Worm (Caenorhabditis elegans) whole organism, midembryonic: ENCODE data around the gene mtre-1.
A peak's percentile ranks its signal among the peaks of the same experiment; 100 is the strongest.

Experiments
- T22C8.4 ChIP-seq: fragments of 200-800 bp; sonication (Bioruptor generic); IDR thresholded peaks from 2 replicates; pipeline ENCODE4 v1.3.6; 2022; ENCODE audit warnings: missing genetic modification characterization, missing compliant biosample characterization
- cog-1 ChIP-seq: sonication (generic microtip); optimal IDR thresholded peaks from 2 replicates; lab custom pipeline; 2016; ENCODE audit warnings: missing genetic modification characterization, missing compliant biosample characterization
- flt-1 ChIP-seq: fragments of 200-800 bp; sonication (Bioruptor generic); IDR thresholded peaks from 2 replicates; pipeline ENCODE4 v1.3.6; 2022; ENCODE audit warnings: missing genetic modification characterization, missing compliant biosample characterization
- klf-2 ChIP-seq: fragments of 200-800 bp; sonication (Bioruptor generic); conservative IDR thresholded peaks from 2 replicates; pipeline ENCODE4 v1.3.6; 2022; ENCODE audit warnings: missing genetic modification reagents, missing genetic modification characterization, missing compliant biosample characterization
- med-1 ChIP-seq: sonication (generic microtip); optimal IDR thresholded peaks from 2 replicates; lab custom pipeline; 2017; ENCODE audit warnings: missing genetic modification characterization, mild to moderate bottlenecking, missing compliant biosample characterization, antibody characterized with exemption, missing genetic modification reagents; ENCODE audit not compliant: insufficient read depth
- ref-1 ChIP-seq: fragments of 200-800 bp; sonication (Bioruptor generic); conservative IDR thresholded peaks from 2 replicates; pipeline ENCODE4 v1.3.6; 2022; ENCODE audit warnings: missing genetic modification reagents, missing genetic modification characterization, missing compliant biosample characterization
- tab-1 ChIP-seq: fragments of 200-800 bp; sonication (Bioruptor generic); IDR thresholded peaks from 2 replicates; pipeline ENCODE4 v1.3.6; 2022; ENCODE audit warnings: missing genetic modification characterization, missing compliant biosample characterization
- ztf-23 ChIP-seq: fragments of 200-800 bp; sonication (Bioruptor generic); IDR thresholded peaks from 2 replicates; pipeline ENCODE4 v1.3.6; 2022; ENCODE audit warnings: missing genetic modification reagents, missing genetic modification characterization, missing compliant biosample characterization
- ztf-29 ChIP-seq: fragments of 200-800 bp; sonication (Bioruptor generic); IDR thresholded peaks from 2 replicates; pipeline ENCODE4 v1.3.6; 2022; ENCODE audit warnings: missing genetic modification reagents, missing genetic modification characterization, missing compliant biosample characterization

The mtre-1 gene

DNA sequence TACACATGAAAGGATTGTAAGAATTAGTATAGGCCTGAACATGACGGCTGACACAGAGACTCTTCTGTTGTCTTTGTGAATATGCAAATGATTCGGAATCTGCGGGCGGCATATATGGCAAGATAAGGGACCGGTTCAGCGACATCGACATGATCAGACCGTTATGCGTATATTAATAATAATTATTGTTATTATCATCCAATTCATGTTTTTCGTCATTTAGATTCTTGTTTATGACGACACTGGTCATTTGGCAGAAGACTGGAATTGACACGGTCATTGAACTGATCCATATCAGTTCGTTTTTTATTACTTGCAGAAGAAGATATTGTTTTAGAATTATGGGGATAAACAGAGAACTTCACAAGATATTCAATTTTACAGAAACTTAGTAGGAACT, at the start of gene mtre-1:
mtre-1 (minus strand) TSS at position 101 of the 400 bp plus-strand sequence.
- TF ChIP-seq T22C8.4 (no peak), cog-1 (tag; lab: Kevin White, UChicago) (no peak), ztf-29 (GFP tag; lab: Robert Waterston, UW) (no peak), flt-1 (GFP tag; lab: Robert Waterston, UW) (no peak), tab-1 (GFP tag; lab: Robert Waterston, UW) (no peak), ref-1 (no peak), klf-2 (GFP tag; lab: Robert Waterston, UW) (no peak), med-1 (GFP tag; lab: Kevin White, UChicago) (no peak), ztf-23 (GFP tag; lab: Robert Waterston, UW) (no peak)

DNA sequence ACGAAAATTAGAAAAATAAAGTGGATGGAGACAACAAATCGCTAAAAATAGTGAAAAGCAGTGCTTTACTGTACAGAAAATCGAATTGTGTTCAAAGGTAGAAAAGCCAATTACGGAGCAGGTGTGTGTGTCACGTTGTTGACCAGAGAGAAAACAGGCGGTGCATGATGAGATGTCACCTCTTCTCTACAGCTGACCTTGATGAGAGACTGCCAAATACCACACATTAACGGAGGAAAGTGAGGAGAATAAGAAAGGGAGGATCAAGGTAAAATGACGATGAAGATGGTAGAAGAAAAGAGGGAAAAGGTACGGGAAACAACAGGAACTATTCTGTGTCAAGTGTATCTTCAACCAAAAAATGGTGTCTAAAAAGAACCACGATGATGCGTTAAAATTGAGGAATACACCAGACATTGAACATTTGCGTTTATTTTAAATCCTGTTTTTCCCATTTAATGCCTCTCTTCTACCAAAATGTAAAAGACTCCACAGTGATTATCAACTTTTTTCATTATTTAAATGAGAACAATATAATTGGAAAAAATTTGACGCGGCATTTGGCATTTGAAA, 48.9 kb upstream of the mtre-1 start:
- TF ChIP-seq T22C8.4, result no peak

DNA sequence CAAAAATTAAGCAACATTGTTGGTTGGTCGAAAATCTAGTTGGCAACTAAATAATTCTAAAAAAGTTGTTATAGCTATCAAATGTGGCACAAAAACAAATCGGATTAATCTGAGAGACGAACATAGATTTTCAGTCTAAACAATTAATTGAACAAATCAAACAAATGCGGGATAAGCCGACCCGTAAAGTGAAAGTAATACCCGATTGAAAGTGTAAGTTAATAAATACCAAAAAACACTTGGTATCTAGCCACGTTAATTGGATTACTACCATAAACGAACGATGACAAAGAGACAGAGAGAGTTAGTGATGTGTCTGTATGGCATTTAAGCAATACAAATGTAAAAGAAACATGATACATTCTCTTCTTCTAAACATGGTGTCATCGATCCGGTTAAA, 43.5 kb upstream of the mtre-1 start:
- TF ChIP-seq flt-1 (GFP tag; lab: Robert Waterston, UW) (no peak), ztf-23 (GFP tag; lab: Robert Waterston, UW) (no peak), med-1 (GFP tag; lab: Kevin White, UChicago) (no peak), cog-1 (tag; lab: Kevin White, UChicago) (no peak), tab-1 (GFP tag; lab: Robert Waterston, UW) (no peak), ref-1 (no peak)

DNA sequence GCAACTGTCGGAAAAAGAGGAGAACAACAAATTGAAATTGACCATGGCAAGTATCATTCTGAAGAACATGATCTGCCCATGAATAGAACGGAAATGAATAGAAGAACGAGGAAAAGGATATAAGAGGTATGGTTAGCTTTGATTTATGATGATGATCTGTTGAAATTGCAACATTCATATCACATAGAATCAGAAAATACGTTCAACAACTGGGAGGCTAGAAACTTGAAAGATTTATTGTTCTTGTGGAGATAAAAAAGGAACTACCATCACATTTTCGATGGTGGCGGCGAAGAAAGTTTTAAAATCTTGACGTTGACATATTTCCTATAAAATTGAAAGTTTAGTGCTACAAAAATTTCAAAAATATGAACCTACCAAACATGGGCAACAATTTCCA, 42.9 kb upstream of the mtre-1 start:
- TF ChIP-seq med-1 (GFP tag; lab: Kevin White, UChicago), result no peak

DNA sequence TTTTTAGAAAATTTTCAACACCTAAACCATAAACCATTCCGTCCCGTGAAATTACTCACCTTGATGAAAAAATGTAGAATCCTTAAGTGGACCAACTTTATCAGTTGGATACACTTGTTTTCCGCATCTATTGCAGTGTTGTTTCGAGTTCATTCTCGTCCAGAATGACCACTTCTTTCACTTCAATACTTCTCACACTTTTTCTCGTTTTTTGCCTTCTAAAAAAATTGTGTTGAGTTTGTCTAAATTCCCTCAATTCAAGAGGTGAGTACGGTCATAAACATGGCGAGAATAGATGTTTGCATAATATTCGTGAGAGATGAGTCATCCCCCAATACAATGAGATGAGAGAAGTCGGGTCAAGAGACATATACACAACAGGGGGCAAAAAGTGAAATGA, 42.2 kb upstream of the mtre-1 start, which contains the start of gene ltd-1:
ltd-1 (minus strand) TSS at position 218 of the 400 bp plus-strand sequence.
- TF ChIP-seq ztf-23 (GFP tag; lab: Robert Waterston, UW) (no peak), tab-1 (GFP tag; lab: Robert Waterston, UW) (no peak), flt-1 (GFP tag; lab: Robert Waterston, UW) (no peak), ztf-29 (GFP tag; lab: Robert Waterston, UW) (no peak), med-1 (GFP tag; lab: Kevin White, UChicago) (no peak), cog-1 (tag; lab: Kevin White, UChicago) (no peak), klf-2 (GFP tag; lab: Robert Waterston, UW) (no peak), ref-1 (no peak), T22C8.4 (no peak)

DNA sequence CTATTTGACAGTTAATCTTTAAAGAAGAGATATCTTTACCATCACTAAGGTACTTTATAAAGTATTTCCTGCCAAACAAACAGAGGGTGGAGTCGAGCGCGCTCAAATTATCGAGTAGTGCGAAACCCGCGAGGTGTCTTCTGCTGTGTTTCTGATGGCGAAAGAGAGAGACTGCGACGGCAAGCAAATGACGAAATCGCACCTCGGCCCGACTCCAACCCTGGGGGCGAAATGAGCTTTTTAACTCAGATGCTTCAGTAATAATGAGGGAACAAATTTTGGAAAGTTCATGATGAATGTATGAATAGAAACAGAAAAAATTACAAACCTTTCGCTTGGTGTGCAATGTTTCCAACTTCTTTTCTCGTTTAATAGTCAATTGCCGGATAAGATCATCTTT, 41.2 kb upstream of the mtre-1 start:
- TF ChIP-seq ztf-29 (GFP tag; lab: Robert Waterston, UW), result no peak
- no peak for TF ChIP-seq cog-1 (tag; lab: Kevin White, UChicago)
- no peak for TF ChIP-seq ztf-23 (GFP tag; lab: Robert Waterston, UW)
- no peak for TF ChIP-seq tab-1 (GFP tag; lab: Robert Waterston, UW)
- no peak for TF ChIP-seq med-1 (GFP tag; lab: Kevin White, UChicago)
- no peak for TF ChIP-seq ref-1
- no peak for TF ChIP-seq klf-2 (GFP tag; lab: Robert Waterston, UW)
- TF ChIP-seq flt-1 (GFP tag; lab: Robert Waterston, UW), result no peak
- no peak for TF ChIP-seq T22C8.4

DNA sequence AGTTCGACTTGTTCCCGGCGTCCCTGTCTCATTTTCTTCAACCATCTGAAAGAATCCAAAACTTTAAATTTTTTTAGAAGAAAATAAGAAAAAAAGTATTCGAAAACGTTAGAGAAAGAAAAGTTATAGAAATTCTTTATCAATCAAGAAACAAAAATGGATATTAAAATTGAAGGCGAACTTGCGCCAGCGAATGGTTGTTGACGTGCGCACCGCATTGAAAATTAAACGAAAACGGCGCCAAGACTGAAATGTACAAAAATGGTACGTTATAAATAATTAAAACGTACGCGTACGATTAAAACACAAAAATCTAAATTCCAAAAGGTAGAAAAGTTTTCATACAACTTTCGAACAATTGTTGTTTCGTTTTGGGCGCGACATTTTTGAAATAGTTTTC, 36.4 kb upstream of the mtre-1 start, which contains the start of gene K02C4.3:
K02C4.3 (minus strand) TSS at position 51 of the 400 bp plus-strand sequence.
- TF ChIP-seq cog-1 (tag; lab: Kevin White, UChicago) (no peak), flt-1 (GFP tag; lab: Robert Waterston, UW) (no peak), med-1 (GFP tag; lab: Kevin White, UChicago) (no peak), klf-2 (GFP tag; lab: Robert Waterston, UW) (no peak), T22C8.4 (no peak), ref-1 (no peak), ztf-29 (GFP tag; lab: Robert Waterston, UW) (no peak), ztf-23 (GFP tag; lab: Robert Waterston, UW) (no peak)

DNA sequence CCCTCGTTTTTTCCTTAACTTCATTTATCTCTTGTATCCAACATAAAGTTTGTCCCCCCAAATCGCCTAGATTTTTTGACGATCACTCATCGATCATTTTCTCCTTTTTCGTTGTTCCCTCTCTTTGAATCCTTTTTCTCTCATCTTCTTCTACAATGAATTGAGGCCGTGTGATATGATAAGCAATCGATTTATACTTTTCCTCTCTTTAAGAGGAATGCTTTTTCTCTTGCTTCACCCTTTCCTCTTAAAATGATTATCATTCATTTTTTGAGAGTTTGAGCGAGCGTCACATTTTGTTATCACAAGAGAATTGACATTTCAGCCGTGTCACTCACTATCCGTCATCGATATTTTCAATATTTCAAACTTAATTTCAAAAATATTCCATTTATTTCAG, 27.7 kb upstream of the mtre-1 start, which contains the start of gene K02C4.5:
K02C4.5 (plus strand) TSS at position 395 of the 400 bp plus-strand sequence.
- TF ChIP-seq flt-1 (GFP tag; lab: Robert Waterston, UW) (no peak), klf-2 (GFP tag; lab: Robert Waterston, UW) (no peak), med-1 (GFP tag; lab: Kevin White, UChicago) (no peak), ztf-23 (GFP tag; lab: Robert Waterston, UW) (no peak)

DNA sequence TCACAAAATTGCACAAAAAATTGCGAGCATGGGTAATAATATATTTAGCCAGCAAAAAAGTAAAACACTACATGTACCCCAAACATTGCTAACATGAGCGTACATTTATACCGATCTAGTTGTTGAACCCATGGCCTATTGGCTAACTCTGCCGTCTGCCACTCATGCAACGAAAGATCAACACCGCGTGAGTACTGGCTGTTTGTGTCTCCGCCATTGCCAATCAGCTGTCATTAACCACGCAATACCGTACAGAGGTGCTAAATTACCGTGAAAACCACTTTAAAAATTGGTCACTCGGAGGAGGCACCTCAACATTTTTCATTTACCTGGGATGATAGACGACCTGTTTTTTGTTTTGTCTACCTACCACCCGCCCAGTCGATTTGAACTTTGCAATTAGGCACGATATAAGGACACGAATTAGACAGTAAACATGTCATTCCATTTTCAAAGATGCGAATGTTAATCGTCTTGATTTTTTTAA, 25.0 kb upstream of the mtre-1 start, which contains the start of gene K02C4.2:
K02C4.2 (plus strand) TSS at position 437 of the 487 bp plus-strand sequence.
- peak; percentile 80 for TF ChIP-seq ztf-29 (GFP tag; lab: Robert Waterston, UW)
- TF ChIP-seq tab-1 (GFP tag; lab: Robert Waterston, UW), result peak; percentile 84
- TF ChIP-seq klf-2 (GFP tag; lab: Robert Waterston, UW), result peak; percentile 44; the same call in 1 of the 2 replicates
- peak; percentile 93 for TF ChIP-seq flt-1 (GFP tag; lab: Robert Waterston, UW)
- TF ChIP-seq cog-1 (tag; lab: Kevin White, UChicago), result peak; percentile 47
- peak; percentile 71 for TF ChIP-seq T22C8.4
- peak; percentile 60; the same call in 1 of the 2 replicates for TF ChIP-seq ztf-23 (GFP tag; lab: Robert Waterston, UW)
- peak; percentile 44 for TF ChIP-seq med-1 (GFP tag; lab: Kevin White, UChicago)
- peak; percentile 68 for TF ChIP-seq ref-1

DNA sequence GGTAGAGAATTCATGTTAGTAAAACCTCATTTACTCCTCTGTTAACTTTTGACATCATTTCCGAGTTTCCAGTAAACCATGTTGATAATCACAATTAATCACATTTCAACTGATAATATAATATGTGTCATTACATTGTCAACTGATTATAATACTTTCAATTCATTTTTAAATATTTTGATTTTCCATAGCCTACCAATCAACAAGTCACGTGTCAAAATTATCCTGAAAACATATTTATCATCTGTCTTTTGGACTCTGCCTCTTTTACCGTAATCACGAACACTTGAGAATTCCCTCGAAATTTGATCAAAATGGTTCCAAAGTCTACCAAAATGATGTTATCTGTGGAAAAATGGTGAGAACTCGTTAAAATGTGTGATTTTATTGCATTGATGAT, 23.7 kb upstream of the mtre-1 start:
- TF ChIP-seq cog-1 (tag; lab: Kevin White, UChicago) (no peak), flt-1 (GFP tag; lab: Robert Waterston, UW) (no peak), klf-2 (GFP tag; lab: Robert Waterston, UW) (no peak), med-1 (GFP tag; lab: Kevin White, UChicago) (no peak), ztf-23 (GFP tag; lab: Robert Waterston, UW) (no peak), T22C8.4 (no peak), tab-1 (GFP tag; lab: Robert Waterston, UW) (no peak), ref-1 (no peak), ztf-29 (GFP tag; lab: Robert Waterston, UW) (no peak)
